Fruit fly (Drosophila melanogaster): Measurements from ENCODE around the gene Fancd2.

dm6 chr3R:20846316-20846715 is 30.3 kb upstream of the Fancd2 start:
- TF ChIP-seq ttk (optimal IDR thresholded peaks at IDR 0.05) (no peak), Sin3A (optimal IDR thresholded peaks at IDR 0.05) (no peak), insv (optimal IDR thresholded peaks at IDR 0.05) (no peak)
